Worm (Caenorhabditis elegans): Measurements from ENCODE around the gene drr-2.

drr-2 gene

DNA sequence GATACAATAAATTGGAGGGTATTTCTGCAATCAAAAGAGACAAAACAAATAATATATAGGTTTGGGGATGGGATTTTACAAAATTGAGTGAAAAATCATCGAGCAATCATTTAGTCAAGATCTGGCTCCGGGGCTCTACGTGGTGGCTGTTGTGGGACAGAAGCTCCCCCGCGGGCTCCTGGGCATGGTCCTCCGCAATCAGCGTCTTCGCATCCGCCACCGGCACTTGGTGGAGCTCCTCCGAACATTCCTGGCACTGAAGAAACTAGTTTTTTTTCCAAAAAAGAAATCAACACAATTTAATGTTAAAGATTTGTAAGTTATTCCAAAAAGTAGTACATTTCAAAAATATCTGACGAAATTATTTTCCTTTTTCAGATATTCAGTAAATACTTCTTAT lies 28.6 kb downstream of the drr-2 start:
- TF ChIP-seq elt-3 (tag; optimal IDR thresholded peaks at IDR 0.05) (no peak), lin-32 (GFP tag; optimal IDR thresholded peaks at IDR 0.05) (no peak), nhr-2 (tag; optimal IDR thresholded peaks at IDR 0.05) (no peak), ceh-39 (tag; optimal IDR thresholded peaks at IDR 0.05) (no peak)

DNA sequence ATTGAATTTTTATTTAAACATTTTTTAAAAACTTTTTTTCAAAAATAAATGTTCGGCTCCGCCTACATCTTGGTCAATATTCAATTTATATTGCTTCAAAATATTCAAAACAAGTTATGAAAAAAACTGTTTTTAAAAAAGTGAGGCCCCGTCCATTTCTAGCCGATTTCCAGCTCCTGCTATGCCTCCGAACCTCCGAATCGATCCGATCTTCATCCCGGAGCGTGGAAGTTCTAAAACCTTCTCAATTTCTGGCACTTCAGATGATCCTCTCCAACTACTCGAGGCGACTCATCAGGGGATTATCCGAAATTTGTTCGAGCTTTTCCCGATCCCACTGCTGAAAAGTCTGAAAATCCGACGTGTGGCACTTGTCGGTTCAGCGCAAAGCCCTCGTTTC lies 29.2 kb downstream of the drr-2 start:
- no peak for TF ChIP-seq unc-120 (tag; optimal IDR thresholded peaks at IDR 0.05; ENCODE audit: poor library complexity, severe bottlenecking)
- TF ChIP-seq ceh-43 (GFP tag; optimal IDR thresholded peaks at IDR 0.05) = no peak
- TF ChIP-seq ces-1 (GFP tag; optimal IDR thresholded peaks at IDR 0.05) = no peak
- no peak for TF ChIP-seq hlh-1 (tag; optimal IDR thresholded peaks at IDR 0.05)
- no peak for TF ChIP-seq flh-1 (GFP tag; optimal IDR thresholded peaks at IDR 0.05)
- no peak for TF ChIP-seq lin-32 (GFP tag; optimal IDR thresholded peaks at IDR 0.05)
- no peak for TF ChIP-seq sem-2 (GFP tag; optimal IDR thresholded peaks at IDR 0.05)
- TF ChIP-seq cnd-1 (tag; optimal IDR thresholded peaks at IDR 0.05) = no peak
- no peak for TF ChIP-seq tbx-8 (GFP tag; optimal IDR thresholded peaks at IDR 0.05)
- TF ChIP-seq nhr-76 (tag; optimal IDR thresholded peaks at IDR 0.05) = no peak
- no peak for TF ChIP-seq lsy-2 (tag; optimal IDR thresholded peaks at IDR 0.05)

DNA sequence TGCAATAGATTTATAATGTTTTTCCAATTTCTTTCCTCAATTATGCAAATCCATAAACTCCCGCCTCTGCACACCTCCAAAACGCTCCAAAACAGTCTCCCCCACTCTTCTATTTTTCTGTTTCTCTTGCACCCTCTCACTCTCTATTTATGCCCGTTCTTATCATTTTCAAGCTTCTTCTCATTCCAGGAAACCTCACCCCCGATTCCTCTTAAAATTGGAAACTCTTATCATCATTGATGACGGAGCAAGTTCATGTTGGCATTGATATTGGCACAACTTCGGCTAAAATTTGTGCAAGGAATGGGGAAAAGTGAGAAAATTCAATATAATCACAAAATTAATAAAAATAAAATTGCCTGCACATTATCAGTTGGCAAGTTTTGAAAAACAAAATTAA lies 35.5 kb downstream of the drr-2 start, which contains the start of gene shpk-1:
TSS of gene shpk-1 (plus strand) at position 188 of the 400 bp plus-strand sequence.
- TF ChIP-seq flh-1 (GFP tag; optimal IDR thresholded peaks at IDR 0.05) = no peak
- TF ChIP-seq elt-1 (tag; optimal IDR thresholded peaks at IDR 0.05; ENCODE audit: borderline replicate concordance, insufficient read depth) = no peak
- TF ChIP-seq nhr-237 (tag; optimal IDR thresholded peaks at IDR 0.05) = no peak
- TF ChIP-seq unc-62 (GFP tag; optimal IDR thresholded peaks at IDR 0.05) = no peak
- TF ChIP-seq drap-1 (GFP tag; optimal IDR thresholded peaks at IDR 0.05) = no peak
- no peak for TF ChIP-seq lsy-2 (tag; optimal IDR thresholded peaks at IDR 0.05)
- TF ChIP-seq nhr-12 (tag; optimal IDR thresholded peaks at IDR 0.05) = no peak
- no peak for TF ChIP-seq ceh-43 (GFP tag; optimal IDR thresholded peaks at IDR 0.05)
- TF ChIP-seq sptf-1 (tag; optimal IDR thresholded peaks at IDR 0.05) = no peak
- TF ChIP-seq sem-2 (GFP tag; optimal IDR thresholded peaks at IDR 0.05) = no peak
- no peak for TF ChIP-seq ham-2 (GFP tag; optimal IDR thresholded peaks at IDR 0.05)
- TF ChIP-seq nhr-28 (tag; optimal IDR thresholded peaks at IDR 0.05) = no peak
- TF ChIP-seq zip-8 (tag; optimal IDR thresholded peaks at IDR 0.05) = no peak

DNA sequence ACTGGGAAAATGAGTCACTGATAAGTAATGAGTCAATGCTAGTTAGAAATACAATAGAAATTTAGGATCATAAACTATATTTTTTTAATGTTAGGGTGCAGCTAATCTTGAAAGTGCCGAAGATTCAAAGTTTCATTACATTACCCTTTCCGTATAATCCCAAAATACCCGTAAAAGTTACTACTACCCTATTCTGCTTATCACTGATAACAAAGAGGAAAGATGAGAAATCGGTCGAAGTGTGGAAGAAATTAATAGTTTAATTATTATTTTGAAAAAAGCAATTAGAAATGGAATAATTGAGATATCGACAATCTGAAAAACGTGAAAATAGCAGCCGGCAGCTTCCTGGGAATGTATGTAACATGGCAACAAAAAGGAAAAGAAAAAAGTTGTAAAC lies 36.5 kb downstream of the drr-2 start:
- TF ChIP-seq hlh-1 (tag; optimal IDR thresholded peaks at IDR 0.05) (no peak), ztf-11 (tag; optimal IDR thresholded peaks at IDR 0.05) (no peak), sptf-1 (tag; optimal IDR thresholded peaks at IDR 0.05) (no peak), ceh-39 (tag; optimal IDR thresholded peaks at IDR 0.05) (no peak), tbx-8 (GFP tag; optimal IDR thresholded peaks at IDR 0.05) (no peak), unc-39 (tag; optimal IDR thresholded peaks at IDR 0.05) (no peak), unc-120 (tag; optimal IDR thresholded peaks at IDR 0.05; ENCODE audit: poor library complexity, severe bottlenecking) (no peak), ceh-83 (GFP tag; optimal IDR thresholded peaks at IDR 0.05) (no peak), elt-1 (tag; optimal IDR thresholded peaks at IDR 0.05; ENCODE audit: borderline replicate concordance, insufficient read depth) (no peak), mab-5 (tag; optimal IDR thresholded peaks at IDR 0.05) (no peak), flh-1 (GFP tag; optimal IDR thresholded peaks at IDR 0.05) (no peak), mep-1 (tag; optimal IDR thresholded peaks at IDR 0.05) (no peak), mls-2 (tag; optimal IDR thresholded peaks at IDR 0.05) (no peak), zip-8 (tag; optimal IDR thresholded peaks at IDR 0.05) (no peak)

DNA sequence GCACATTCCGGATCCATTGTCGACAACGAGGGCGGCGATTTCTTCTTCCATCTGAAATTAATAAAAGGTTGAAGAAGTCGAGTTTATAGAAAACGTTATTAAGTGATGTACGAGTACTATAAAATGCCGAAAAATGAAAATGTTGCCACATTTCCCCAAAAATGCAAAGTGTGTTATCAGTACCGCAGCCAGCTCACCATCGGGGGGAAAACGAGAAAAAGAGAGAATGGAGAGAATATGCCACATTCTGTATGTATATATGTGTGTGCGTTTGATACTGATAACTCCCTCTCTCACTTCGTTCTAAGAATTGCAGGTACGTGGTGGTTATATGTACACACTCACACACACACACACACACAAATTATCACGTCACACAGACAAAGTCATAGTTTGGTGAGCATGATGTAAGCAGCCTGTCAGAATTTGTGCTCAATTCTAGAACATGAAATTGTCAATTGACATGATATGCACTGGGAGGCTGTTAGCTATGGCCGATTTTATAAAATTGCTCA lies 37.3 kb downstream of the drr-2 start, which contains the start of gene act-5:
TSS of gene act-5 (minus strand) at position 51 of the 515 bp plus-strand sequence.
- no peak for TF ChIP-seq sptf-1 (tag; optimal IDR thresholded peaks at IDR 0.05)
- no peak for TF ChIP-seq sem-2 (GFP tag; optimal IDR thresholded peaks at IDR 0.05)

DNA sequence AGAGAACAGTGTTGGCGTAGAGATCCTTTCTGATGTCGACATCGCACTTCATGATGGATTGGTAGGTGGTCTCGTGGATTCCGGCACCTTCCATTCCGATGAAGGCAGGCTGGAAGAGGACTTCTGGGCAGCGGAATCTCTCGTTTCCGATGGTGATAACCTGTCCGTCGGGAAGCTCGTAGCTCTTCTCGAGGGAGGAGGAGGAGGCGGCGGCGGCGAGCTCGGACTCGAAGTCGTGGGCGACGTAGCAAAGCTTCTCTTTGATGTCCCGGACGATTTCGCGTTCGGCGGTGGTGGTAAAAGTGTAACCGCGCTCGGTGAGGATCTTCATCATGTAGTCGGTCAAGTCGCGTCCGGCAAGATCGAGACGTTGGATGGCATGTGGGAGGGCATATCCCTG lies 38.5 kb downstream of the drr-2 start:
- TF ChIP-seq flh-1 (GFP tag; optimal IDR thresholded peaks at IDR 0.05) (no peak), hlh-1 (tag; optimal IDR thresholded peaks at IDR 0.05) (no peak), sem-2 (GFP tag; optimal IDR thresholded peaks at IDR 0.05) (no peak), snpc-4 (tag; optimal IDR thresholded peaks at IDR 0.05) (no peak), nhr-2 (tag; optimal IDR thresholded peaks at IDR 0.05) (no peak), elt-1 (tag; optimal IDR thresholded peaks at IDR 0.05; ENCODE audit: borderline replicate concordance, insufficient read depth) (no peak), sptf-1 (tag; optimal IDR thresholded peaks at IDR 0.05) (no peak), M03D4.4 (tag; optimal IDR thresholded peaks at IDR 0.05) (no peak), unc-39 (tag; optimal IDR thresholded peaks at IDR 0.05) (no peak), cnd-1 (tag; optimal IDR thresholded peaks at IDR 0.05) (no peak), lsy-2 (tag; optimal IDR thresholded peaks at IDR 0.05) (no peak), ztf-11 (tag; optimal IDR thresholded peaks at IDR 0.05) (no peak), lin-13 (tag; optimal IDR thresholded peaks at IDR 0.05) (no peak), elt-3 (tag; optimal IDR thresholded peaks at IDR 0.05) (no peak), zip-8 (tag; optimal IDR thresholded peaks at IDR 0.05) (no peak), nhr-28 (tag; optimal IDR thresholded peaks at IDR 0.05) (no peak), unc-62 (GFP tag; optimal IDR thresholded peaks at IDR 0.05) (no peak), nhr-12 (tag; optimal IDR thresholded peaks at IDR 0.05) (no peak), blmp-1 (tag; optimal IDR thresholded peaks at IDR 0.05) (no peak), mab-5 (tag; optimal IDR thresholded peaks at IDR 0.05) (no peak)
